Worm (Caenorhabditis elegans) whole organism, late embryonic: ENCODE results near the gene rpl-22.
A peak's percentile ranks its signal among the peaks of the same experiment; 100 is the strongest.

Experiments used
- C08G9.2 ChIP-seq: sonication (generic microtip); optimal IDR thresholded peaks from 2 replicates; lab custom pipeline; 2016; ENCODE audit warnings: mild to moderate bottlenecking, missing genetic modification characterization, moderate library complexity, missing compliant biosample characterization
- K02D7.2 ChIP-seq: sonication (generic microtip); optimal IDR thresholded peaks from 2 replicates; lab custom pipeline; 2017; ENCODE audit warnings: mild to moderate bottlenecking, missing genetic modification characterization, missing compliant biosample characterization
- Y22D7AL.16 ChIP-seq: sonication (generic microtip); optimal IDR thresholded peaks from 2 replicates; lab custom pipeline; 2016; ENCODE audit warnings: missing genetic modification characterization, missing compliant biosample characterization
- ahr-1 ChIP-seq: sonication (generic microtip); optimal IDR thresholded peaks from 2 replicates; lab custom pipeline; 2016; ENCODE audit warnings: missing genetic modification characterization, missing compliant biosample characterization
- ceh-18 ChIP-seq: sonication (generic microtip); optimal IDR thresholded peaks from 2 replicates; lab custom pipeline; 2016; ENCODE audit warnings: missing genetic modification characterization, missing compliant biosample characterization
- ceh-24 ChIP-seq: sonication (generic microtip); optimal IDR thresholded peaks from 2 replicates; lab custom pipeline; 2016; ENCODE audit warnings: mild to moderate bottlenecking, missing genetic modification characterization, missing compliant biosample characterization
- ceh-34 ChIP-seq: sonication (generic microtip); optimal IDR thresholded peaks from 2 replicates; lab custom pipeline; 2016; ENCODE audit warnings: mild to moderate bottlenecking, missing genetic modification characterization, missing compliant biosample characterization
- ceh-45 ChIP-seq: fragments of 200-800 bp; sonication (Bioruptor generic); IDR thresholded peaks from 2 replicates; pipeline ENCODE4 v1.3.6; 2022; ENCODE audit warnings: missing genetic modification reagents, missing genetic modification characterization, missing compliant biosample characterization
- ceh-6 ChIP-seq: fragments of 200-800 bp; sonication (Bioruptor generic); optimal IDR thresholded peaks from 2 replicates; lab custom pipeline; 2018; ENCODE audit warnings: mild to moderate bottlenecking, missing genetic modification characterization, missing compliant biosample characterization
- elt-2 ChIP-seq: sonication (generic microtip); optimal IDR thresholded peaks from 2 replicates; lab custom pipeline; 2016; ENCODE audit warnings: missing genetic modification reagents, missing genetic modification characterization, missing compliant biosample characterization
- hlh-15 ChIP-seq: sonication (generic microtip); optimal IDR thresholded peaks from 2 replicates; lab custom pipeline; 2016; ENCODE audit warnings: missing genetic modification characterization, missing compliant biosample characterization
- lin-11 ChIP-seq: fragments of 200-800 bp; sonication (Bioruptor generic); optimal IDR thresholded peaks from 2 replicates; lab custom pipeline; 2018; ENCODE audit warnings: mild to moderate bottlenecking, missing genetic modification characterization, missing compliant biosample characterization
- mec-3 ChIP-seq: sonication (generic microtip); optimal IDR thresholded peaks from 2 replicates; lab custom pipeline; 2016; ENCODE audit warnings: borderline replicate concordance, missing genetic modification characterization, missing compliant biosample characterization
- pax-1 ChIP-seq: fragments of 150-350 bp; optimal IDR thresholded peaks from 2 replicates; lab custom pipeline; 2014; ENCODE audit warnings: missing biosample characterization, missing genetic modification characterization
- pros-1 ChIP-seq: fragments of 150-350 bp; optimal IDR thresholded peaks from 2 replicates; lab custom pipeline; 2014; ENCODE audit warnings: missing biosample characterization, missing genetic modification reagents, missing genetic modification characterization
- rnt-1 ChIP-seq: sonication (generic microtip); optimal IDR thresholded peaks from 2 replicates; lab custom pipeline; 2016; ENCODE audit warnings: missing genetic modification characterization, missing compliant biosample characterization
- unc-3 ChIP-seq, 2 experiments: fragments of 200-800 bp in 1 of 2; sonication (Bioruptor generic) in 1 of 2; sonication (generic microtip) in 1 of 2; conservative IDR thresholded peaks in 1 of 2; optimal IDR thresholded peaks in 1 of 2; 2 replicates each; pipeline versions ENCODE4 v1.3.6 to Lab custom; 2016 to 2022; ENCODE audit warnings: missing compliant biosample characterization in 2 of 2, missing genetic modification characterization in 2 of 2, missing genetic modification reagents in 1 of 2
- unc-42 ChIP-seq: sonication (generic microtip); optimal IDR thresholded peaks from 2 replicates; lab custom pipeline; 2016; ENCODE audit warnings: missing genotype, missing genetic modification characterization, missing compliant biosample characterization
- unc-55 ChIP-seq: sonication (generic microtip); optimal IDR thresholded peaks from 2 replicates; lab custom pipeline; 2017; ENCODE audit warnings: missing biosample characterization, missing genetic modification reagents, missing genetic modification characterization
- zip-5 ChIP-seq: sonication (generic microtip); optimal IDR thresholded peaks from 2 replicates; lab custom pipeline; 2016; ENCODE audit warnings: missing genetic modification characterization, missing compliant biosample characterization

Gene rpl-22

ce11 chrII:5105020-5105419 lies 49.6 kb downstream of the rpl-22 start (continued):
- TF ChIP-seq ceh-6 (peak; percentile 98), ceh-24 (tag; lab: Kevin White, UChicago) (peak; percentile 86), pax-1 (no peak), pros-1 (peak; percentile 41), ahr-1 (tag; lab: Kevin White, UChicago) (peak; percentile 90), K02D7.2 (tag; lab: Kevin White, UChicago) (peak; percentile 95), mec-3 (tag; lab: Kevin White, UChicago) (peak; percentile 87), ceh-34 (tag; lab: Kevin White, UChicago) (peak; percentile 95), lin-11 (tag; lab: Kevin White, UChicago) (peak; percentile 94), ceh-18 (tag; lab: Kevin White, UChicago) (peak; percentile 90), unc-3 (GFP tag; conservative IDR thresholded peaks at IDR 0.05; lab: Robert Waterston, UW) (peak; percentile 97), unc-3 (tag; optimal IDR thresholded peaks at IDR 0.05; lab: Kevin White, UChicago) (peak; percentile 91), rnt-1 (tag; lab: Kevin White, UChicago) (peak; percentile 88), hlh-15 (peak; percentile 96), Y22D7AL.16 (tag; lab: Kevin White, UChicago) (peak; percentile 98), elt-2 (tag; lab: Kevin White, UChicago) (peak; percentile 100), C08G9.2 (tag; lab: Kevin White, UChicago) (peak; percentile 88), unc-55 (GFP tag; lab: Kevin White, UChicago) (no peak), zip-5 (tag; lab: Kevin White, UChicago) (peak; percentile 79), ceh-45 (GFP tag; lab: Robert Waterston, UW) (peak; percentile 92), unc-42 (tag; lab: Kevin White, UChicago) (peak; percentile 66)
